Fruit fly (Drosophila melanogaster): ENCODE data around the gene CG42654.

CG42654 gene

dm6 chr3L:19928435-19929011 is 25.8 kb downstream of the CG42654 start, which contains the start of the genes CG8004 and RhoGDI:
Gene CG8004 (minus strand): TSS chr3L:19928508.
Gene RhoGDI (plus strand): TSS chr3L:19928743.
- TF ChIP-seq eg (GFP tag; IDR thresholded peaks at IDR 0.05): peak; percentile 47; the same call in 2 of the 3 replicates
- TF ChIP-seq CG6854 (GFP tag; optimal IDR thresholded peaks at IDR 0.05): no peak
- TF ChIP-seq CG4318 (GFP tag; optimal IDR thresholded peaks at IDR 0.05): no peak
- TF ChIP-seq ss (GFP tag; optimal IDR thresholded peaks at IDR 0.05): no peak
- no peak for TF ChIP-seq CG16779 (tag; optimal IDR thresholded peaks at IDR 0.05)
- peak; percentile 7 for TF ChIP-seq CG34406 (GFP tag; optimal IDR thresholded peaks at IDR 0.05)
- TF ChIP-seq CG10631 (GFP tag; optimal IDR thresholded peaks at IDR 0.05): peak; percentile 56
- no peak for TF ChIP-seq CG7368 (GFP tag; optimal IDR thresholded peaks at IDR 0.05)
- TF ChIP-seq CG1621 (tag; optimal IDR thresholded peaks at IDR 0.05): peak; percentile 7
- TF ChIP-seq Sox102F (GFP tag; optimal IDR thresholded peaks at IDR 0.05): peak; percentile 11
- peak; percentile 40 for TF ChIP-seq CG32006 (GFP tag; optimal IDR thresholded peaks at IDR 0.05)
- no peak for TF ChIP-seq CG6276 (GFP tag; optimal IDR thresholded peaks at IDR 0.05)
- TF ChIP-seq CG15336 (GFP tag; IDR thresholded peaks at IDR 0.05): peak; percentile 53
- TF ChIP-seq topi (GFP tag; optimal IDR thresholded peaks at IDR 0.05): peak; percentile 46
- TF ChIP-seq Gug (GFP tag; IDR thresholded peaks at IDR 0.05): no peak
- TF ChIP-seq OdsH (GFP tag; optimal IDR thresholded peaks at IDR 0.05): peak; percentile 63
- peak; percentile 72 for TF ChIP-seq Eip78C (GFP tag)
- no peak for TF ChIP-seq CG11762 (GFP tag; optimal IDR thresholded peaks at IDR 0.05; ENCODE audit: insufficient read depth)
- peak; percentile 52 for TF ChIP-seq acj6 (GFP tag; optimal IDR thresholded peaks at IDR 0.05)
- no peak for TF ChIP-seq dsx (GFP tag; optimal IDR thresholded peaks at IDR 0.05; ENCODE audit: poor library complexity, severe bottlenecking)
- peak; percentile 52 for TF ChIP-seq CG6792 (GFP tag; optimal IDR thresholded peaks at IDR 0.05)
- peak; percentile 87 for TF ChIP-seq svp (GFP tag)
- TF ChIP-seq pdm3 (GFP tag; optimal IDR thresholded peaks at IDR 0.05): peak; percentile 78
- no peak for TF ChIP-seq CG11902 (GFP tag; optimal IDR thresholded peaks at IDR 0.05)
- TF ChIP-seq esn (GFP tag; optimal IDR thresholded peaks at IDR 0.05): peak; percentile 64
- no peak for TF ChIP-seq CG8319 (GFP tag; optimal IDR thresholded peaks at IDR 0.05)
- TF ChIP-seq Eip93F (GFP tag; optimal IDR thresholded peaks at IDR 0.05): peak; percentile 31
- TF ChIP-seq dac (GFP tag; optimal IDR thresholded peaks at IDR 0.05): no peak
- peak; percentile 67 for TF ChIP-seq lz (GFP tag; optimal IDR thresholded peaks at IDR 0.05)
- TF ChIP-seq Eip75B (GFP tag; optimal IDR thresholded peaks at IDR 0.05): peak; percentile 61
- TF ChIP-seq CG6163 (GFP tag; IDR thresholded peaks at IDR 0.05): no peak
- TF ChIP-seq CG10669 (GFP tag; optimal IDR thresholded peaks at IDR 0.05): peak; percentile 7
- no peak for TF ChIP-seq CG9139 (GFP tag; optimal IDR thresholded peaks at IDR 0.05)
- peak; percentile 96 for TF ChIP-seq vri (GFP tag; optimal IDR thresholded peaks at IDR 0.05)
- TF ChIP-seq Sox15 (GFP tag; optimal IDR thresholded peaks at IDR 0.05): peak; percentile 1
- TF ChIP-seq Ets96B (tag; optimal IDR thresholded peaks at IDR 0.05): no peak
- peak; percentile 89 for TF ChIP-seq Sox14 (GFP tag; optimal IDR thresholded peaks at IDR 0.05)
- peak; percentile 53 for TF ChIP-seq cyc (GFP tag; optimal IDR thresholded peaks at IDR 0.05)
- TF ChIP-seq Ets21C (GFP tag; optimal IDR thresholded peaks at IDR 0.05): peak; percentile 60
- TF ChIP-seq CG11294 (GFP tag; IDR thresholded peaks at IDR 0.05): no peak
- no peak for TF ChIP-seq salr (GFP tag; optimal IDR thresholded peaks at IDR 0.05)
- peak; percentile 69 for TF ChIP-seq Hr39 (GFP tag; optimal IDR thresholded peaks at IDR 0.05)
- TF ChIP-seq Lpt (GFP tag; optimal IDR thresholded peaks at IDR 0.05): no peak
- peak; percentile 59 for TF ChIP-seq CG3919 (GFP tag; optimal IDR thresholded peaks at IDR 0.05)
- peak; percentile 60 for TF ChIP-seq CG3032 (tag; optimal IDR thresholded peaks at IDR 0.05)
- no peak for TF ChIP-seq Blimp-1 (GFP tag; optimal IDR thresholded peaks at IDR 0.05)
- TF ChIP-seq Hr4 (GFP tag; optimal IDR thresholded peaks at IDR 0.05): peak; percentile 76
- TF ChIP-seq spab (GFP tag; optimal IDR thresholded peaks at IDR 0.05): no peak
- peak; percentile 22 for TF ChIP-seq net (GFP tag; optimal IDR thresholded peaks at IDR 0.05)
- TF ChIP-seq Met (GFP tag; optimal IDR thresholded peaks at IDR 0.05): peak; percentile 61
- TF ChIP-seq CG8632 (GFP tag; optimal IDR thresholded peaks at IDR 0.05): no peak
- TF ChIP-seq Hr38 (GFP tag; optimal IDR thresholded peaks at IDR 0.05): no peak

Data from whole organism, prepupa.